Worm (Caenorhabditis elegans) whole organism, L1 larva: ENCODE measurements around the gene sre-24.
A peak's percentile ranks its signal among the peaks of the same experiment; 100 is the strongest.

Experiments
- C16A3.4 ChIP-seq: fragments of 150-350 bp; optimal IDR thresholded peaks from 2 replicates; lab custom pipeline; 2014; ENCODE audit warnings: missing biosample characterization, missing genetic modification characterization
- aha-1 ChIP-seq: fragments of 150-350 bp; optimal IDR thresholded peaks from 2 replicates; lab custom pipeline; 2014; ENCODE audit warnings: missing biosample characterization, missing genetic modification characterization
- ama-1 ChIP-seq: fragments of 150-350 bp; optimal IDR thresholded peaks from 2 replicates; lab custom pipeline; 2014
- blmp-1 ChIP-seq: fragments of 150-350 bp; optimal IDR thresholded peaks from 2 replicates; lab custom pipeline; 2014; ENCODE audit warnings: missing biosample characterization, missing genetic modification characterization
- ceh-8 ChIP-seq: fragments of 200-800 bp; sonication (Bioruptor generic); optimal IDR thresholded peaks from 2 replicates; lab custom pipeline; 2018; ENCODE audit warnings: mild to moderate bottlenecking, missing genetic modification characterization, moderate library complexity, missing compliant biosample characterization
- ceh-90 ChIP-seq: sonication (generic microtip); optimal IDR thresholded peaks from 2 replicates; lab custom pipeline; 2016; ENCODE audit warnings: missing genetic modification characterization, missing compliant biosample characterization
- ces-1 ChIP-seq: fragments of 150-350 bp; optimal IDR thresholded peaks from 2 replicates; lab custom pipeline; 2014; ENCODE audit warnings: missing biosample characterization, missing genetic modification reagents, missing genetic modification characterization
- dpl-1 ChIP-seq, 3 experiments: fragments of 150-350 bp in 2 of 3; sonication (generic microtip) in 1 of 3; optimal IDR thresholded peaks; 2 replicates each; lab custom pipeline; 2014 to 2017; ENCODE audit warnings: missing biosample characterization in 3 of 3, missing genetic modification characterization in 3 of 3, missing genetic modification reagents in 3 of 3
- efl-3 ChIP-seq: fragments of 200-800 bp; sonication (Bioruptor generic); optimal IDR thresholded peaks from 2 replicates; lab custom pipeline; 2018; ENCODE audit warnings: mild to moderate bottlenecking, missing genetic modification characterization, missing compliant biosample characterization
- egl-27 ChIP-seq, 2 experiments: fragments of 150-350 bp in 1 of 2; sonication (generic microtip); optimal IDR thresholded peaks; 3 replicates each; lab custom pipeline; 2017 to 2018; ENCODE audit warnings: missing biosample characterization in 2 of 2, missing genetic modification characterization in 2 of 2, missing genetic modification reagents in 2 of 2
- elt-3 ChIP-seq, 6 experiments: fragments of 150-350 bp in 1 of 6; sonication (generic microtip); optimal IDR thresholded peaks; 2 replicates each; lab custom pipeline; 2017 to 2018; ENCODE audit warnings: missing biosample characterization in 6 of 6, missing genetic modification characterization in 6 of 6, inconsistent platforms in 1 of 6
- fkh-8 ChIP-seq: sonication (generic microtip); optimal IDR thresholded peaks from 2 replicates; lab custom pipeline; 2016; ENCODE audit warnings: mild to moderate bottlenecking, missing genetic modification characterization, missing compliant biosample characterization
- fos-1 ChIP-seq: fragments of 150-350 bp; optimal IDR thresholded peaks from 2 replicates; lab custom pipeline; 2014; ENCODE audit warnings: missing biosample characterization, missing genetic modification characterization
- hlh-17 ChIP-seq: fragments of 200-800 bp; sonication (Bioruptor generic); optimal IDR thresholded peaks from 2 replicates; lab custom pipeline; 2018; ENCODE audit warnings: missing genetic modification characterization, mild to moderate bottlenecking, missing compliant biosample characterization, moderate library complexity, borderline replicate concordance
- hlh-4 ChIP-seq: sonication (generic microtip); optimal IDR thresholded peaks from 2 replicates; lab custom pipeline; 2016; ENCODE audit warnings: mild to moderate bottlenecking, missing genetic modification characterization, missing compliant biosample characterization
- irx-1 ChIP-seq: sonication (generic microtip); optimal IDR thresholded peaks from 2 replicates; lab custom pipeline; 2016; ENCODE audit warnings: missing genetic modification characterization, missing compliant biosample characterization
- lin-13 ChIP-seq: fragments of 150-350 bp; optimal IDR thresholded peaks from 2 replicates; lab custom pipeline; 2014; ENCODE audit warnings: missing biosample characterization, missing genetic modification reagents, missing genetic modification characterization
- lin-14 ChIP-seq: fragments of 200-800 bp; sonication (Bioruptor generic); optimal IDR thresholded peaks from 2 replicates; lab custom pipeline; 2018; ENCODE audit warnings: mild to moderate bottlenecking, missing genetic modification characterization, moderate library complexity, missing compliant biosample characterization
- lin-35 ChIP-seq, 2 experiments: fragments of 150-350 bp; optimal IDR thresholded peaks; 2 replicates each; lab custom pipeline; 2014; ENCODE audit warnings: missing biosample characterization in 2 of 2, missing genetic modification characterization in 2 of 2, missing genetic modification reagents in 2 of 2
- lsy-2 ChIP-seq, 2 experiments: fragments of 150-350 bp; optimal IDR thresholded peaks; 2 replicates each; lab custom pipeline; 2014; ENCODE audit warnings: missing biosample characterization in 2 of 2, missing genetic modification characterization in 2 of 2
- nhr-12 ChIP-seq: sonication (generic microtip); optimal IDR thresholded peaks from 2 replicates; lab custom pipeline; 2017; ENCODE audit warnings: missing biosample characterization, missing genetic modification characterization
- nhr-19 ChIP-seq: fragments of 200-800 bp; sonication (Bioruptor generic); conservative IDR thresholded peaks from 2 replicates; pipeline ENCODE4 v1.3.6; 2022; ENCODE audit warnings: missing genetic modification characterization, missing compliant biosample characterization
- nhr-47 ChIP-seq: sonication (generic microtip); optimal IDR thresholded peaks from 2 replicates; lab custom pipeline; 2016; ENCODE audit warnings: mild to moderate bottlenecking, missing genetic modification characterization, moderate library complexity, missing compliant biosample characterization
- nhr-77 ChIP-seq: fragments of 150-350 bp; optimal IDR thresholded peaks from 2 replicates; lab custom pipeline; 2014; ENCODE audit warnings: missing biosample characterization, missing genetic modification characterization
- nhr-85 ChIP-seq: sonication (generic microtip); peaks from one replicate; lab custom pipeline; 2016; ENCODE audit warnings: missing genetic modification characterization, inconsistent platforms, missing compliant biosample characterization
- pax-3 ChIP-seq: fragments of 200-800 bp; sonication (Bioruptor generic); optimal IDR thresholded peaks from 2 replicates; lab custom pipeline; 2018; ENCODE audit warnings: mild to moderate bottlenecking, missing genetic modification characterization, moderate library complexity, missing compliant biosample characterization
- skn-1 ChIP-seq: fragments of 150-350 bp; optimal IDR thresholded peaks from 2 replicates; lab custom pipeline; 2014; ENCODE audit warnings: missing biosample characterization, missing genetic modification characterization
- sptf-1 ChIP-seq: fragments of 150-350 bp; optimal IDR thresholded peaks from 2 replicates; lab custom pipeline; 2014; ENCODE audit warnings: missing biosample characterization, missing genetic modification characterization
- tbx-2 ChIP-seq: sonication (generic microtip); optimal IDR thresholded peaks from 2 replicates; lab custom pipeline; 2016; ENCODE audit warnings: missing genetic modification characterization, missing compliant biosample characterization
- tlp-1 ChIP-seq: fragments of 150-350 bp; optimal IDR thresholded peaks from 2 replicates; lab custom pipeline; 2014; ENCODE audit warnings: missing biosample characterization, missing genetic modification characterization
- unc-62 ChIP-seq: fragments of 150-350 bp; optimal IDR thresholded peaks from 2 replicates; lab custom pipeline; 2014; ENCODE audit warnings: missing biosample characterization, missing genetic modification reagents, missing genetic modification characterization
- zag-1 ChIP-seq: fragments of 150-350 bp; optimal IDR thresholded peaks from 2 replicates; lab custom pipeline; 2014; ENCODE audit warnings: missing biosample characterization, missing genetic modification characterization

Gene sre-24

DNA sequence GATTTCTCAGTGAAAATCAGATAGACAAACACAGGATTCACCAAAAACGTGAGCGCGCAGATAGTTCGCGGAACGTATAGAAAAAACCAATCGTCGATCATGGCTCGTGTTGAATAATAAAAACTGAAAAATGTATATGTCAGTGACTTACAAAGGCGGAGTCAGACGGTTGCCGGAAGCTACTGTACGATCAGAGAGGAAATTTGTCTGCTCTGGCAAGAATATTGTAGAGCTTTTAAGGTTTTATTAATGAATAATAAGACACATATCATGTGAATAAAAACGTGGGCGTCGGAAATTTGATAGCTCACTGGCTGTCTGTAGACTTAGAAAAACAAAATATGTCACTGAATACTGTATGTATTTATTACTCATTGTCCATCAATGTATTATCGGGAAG lies 29.0 kb upstream of the sre-24 start, which contains the start of gene srj-57:
TSS of gene srj-57 (minus strand) at position 101 of the 400 bp plus-strand sequence.
- no peak for TF ChIP-seq efl-3
- TF ChIP-seq blmp-1 (tag; lab: Kevin White, UChicago): no peak
- no peak for TF ChIP-seq pax-3 (tag; lab: Kevin White, UChicago)
- TF ChIP-seq nhr-85 (tag; lab: Kevin White, UChicago): no peak
- no peak for TF ChIP-seq ama-1 (lab: Kevin White, UChicago)
- TF ChIP-seq lsy-2 (tag; optimal IDR thresholded peaks at IDR 0.05; lab: Kevin White, UChicago): no peak
- TF ChIP-seq fos-1 (tag; lab: Kevin White, UChicago): no peak
- TF ChIP-seq nhr-12 (tag; lab: Kevin White, UChicago): no peak
- no peak for TF ChIP-seq hlh-17 (GFP tag; lab: Kevin White, UChicago)
- no peak for TF ChIP-seq tlp-1
- no peak for TF ChIP-seq tbx-2
- no peak for TF ChIP-seq elt-3 (tag; optimal IDR thresholded peaks at IDR 0.05; lab: Kevin White, UChicago)
- no peak for TF ChIP-seq irx-1 (tag; lab: Kevin White, UChicago)
- TF ChIP-seq nhr-77 (tag; lab: Kevin White, UChicago): no peak

DNA sequence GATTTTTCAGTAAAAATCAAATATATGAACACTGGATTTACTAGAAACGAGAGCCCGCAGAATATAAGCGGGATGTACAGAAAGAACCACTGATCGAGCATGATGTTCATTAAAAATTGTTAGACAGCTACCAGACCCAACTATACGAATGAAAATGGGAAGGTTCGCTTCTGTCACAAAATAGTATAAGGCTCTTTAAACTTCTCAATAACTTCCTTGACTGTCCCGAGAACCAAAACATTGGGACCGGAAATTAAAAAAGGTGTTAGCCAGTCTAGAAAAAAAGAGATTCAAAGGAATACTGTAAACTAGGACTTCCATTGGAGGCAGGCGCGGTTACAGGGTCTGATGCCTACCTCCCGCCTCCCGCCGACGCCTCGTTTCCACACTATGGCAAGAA lies 26.7 kb upstream of the sre-24 start, which contains the start of gene srj-55:
TSS of gene srj-55 (minus strand) at position 101 of the 400 bp plus-strand sequence.
- no peak for TF ChIP-seq dpl-1 (GFP tag; optimal IDR thresholded peaks at IDR 0.05; lab: Kevin White, UChicago)
- TF ChIP-seq nhr-47 (tag; lab: Kevin White, UChicago): no peak
- TF ChIP-seq lsy-2 (tag; optimal IDR thresholded peaks at IDR 0.05; lab: Kevin White, UChicago): no peak
- TF ChIP-seq unc-62 (GFP tag; lab: Kevin White, UChicago): no peak

DNA sequence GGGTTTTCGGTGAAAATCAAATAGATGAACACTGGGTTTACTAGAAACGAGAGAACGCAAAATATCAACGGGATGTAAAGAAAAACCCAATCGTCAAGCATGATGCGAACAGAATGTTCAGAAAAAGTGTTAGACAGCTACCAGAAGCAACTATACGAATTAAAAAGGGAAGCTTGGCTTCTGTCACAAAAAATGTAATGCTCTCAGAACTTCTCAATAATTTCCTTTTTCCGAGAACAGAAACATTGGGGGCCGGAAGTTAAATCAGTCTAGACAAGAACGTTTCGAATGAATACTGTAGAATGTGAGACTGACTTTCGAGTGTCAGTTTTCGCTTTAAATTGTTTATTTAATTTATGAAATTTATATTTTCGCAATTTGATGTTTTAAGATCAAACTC lies 24.8 kb upstream of the sre-24 start, which contains the start of gene srj-54:
TSS of gene srj-54 (minus strand) at position 101 of the 400 bp plus-strand sequence.
- TF ChIP-seq lin-14: no peak
- no peak for TF ChIP-seq elt-3 (tag; optimal IDR thresholded peaks at IDR 0.05; lab: Kevin White, UChicago)
- TF ChIP-seq ces-1 (GFP tag; lab: Kevin White, UChicago): no peak
- TF ChIP-seq nhr-12 (tag; lab: Kevin White, UChicago): no peak
- no peak for TF ChIP-seq sptf-1 (tag; lab: Kevin White, UChicago)
- no peak for TF ChIP-seq pax-3 (tag; lab: Kevin White, UChicago)
- TF ChIP-seq lin-13 (GFP tag; lab: Kevin White, UChicago): no peak

DNA sequence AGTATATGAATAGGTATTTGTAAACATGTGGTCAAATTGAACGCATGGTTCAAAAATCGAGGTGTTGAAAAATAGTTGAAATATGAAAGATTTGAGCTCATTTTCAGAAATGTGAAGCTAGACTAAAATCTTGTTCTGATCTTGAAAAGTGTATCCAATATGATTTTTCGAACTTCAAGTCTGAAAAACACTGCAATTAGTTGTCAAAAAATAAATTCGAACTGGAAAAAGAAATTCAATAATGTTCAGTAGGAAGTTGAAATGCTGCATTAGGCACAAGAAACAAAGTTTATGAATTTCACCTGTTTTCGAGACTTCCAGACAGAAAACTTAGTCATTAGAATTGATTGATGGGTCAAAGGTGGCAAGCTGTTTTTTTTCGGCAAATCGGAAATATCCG lies 23.0 kb upstream of the sre-24 start, which contains the start of gene srh-270:
TSS of gene srh-270 (minus strand) at position 101 of the 400 bp plus-strand sequence.
- TF ChIP-seq nhr-19: no peak
- TF ChIP-seq hlh-4: no peak
- TF ChIP-seq egl-27 (tag; optimal IDR thresholded peaks at IDR 0.05; lab: Kevin White, UChicago): no peak
- TF ChIP-seq zag-1 (tag; lab: Kevin White, UChicago): no peak
- no peak for TF ChIP-seq irx-1 (tag; lab: Kevin White, UChicago)
- no peak for TF ChIP-seq lin-35 (GFP tag; optimal IDR thresholded peaks at IDR 0.05; lab: Kevin White, UChicago)
- TF ChIP-seq ceh-8 (GFP tag; lab: Kevin White, UChicago): no peak
- no peak for TF ChIP-seq aha-1

DNA sequence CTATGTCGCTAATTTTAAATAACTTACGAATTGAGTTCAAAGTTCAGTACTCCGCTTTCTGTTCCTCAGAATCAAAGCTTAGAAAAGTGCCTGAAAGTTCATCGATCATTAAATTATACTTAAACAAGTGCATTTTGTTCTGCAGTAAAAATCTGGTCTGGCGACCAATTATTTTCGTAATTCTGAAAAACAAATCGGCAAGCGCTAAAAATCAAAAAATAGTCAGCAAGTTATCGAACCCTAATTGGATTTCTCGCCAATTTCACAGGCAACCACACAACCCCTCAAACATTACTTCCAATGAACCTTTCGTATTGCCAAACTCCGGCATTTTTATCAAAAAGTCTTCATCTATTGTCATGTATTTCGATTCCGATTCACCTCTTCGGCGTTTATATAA lies 21.5 kb upstream of the sre-24 start, which contains the start of gene srh-272:
TSS of gene srh-272 (plus strand) at position 301 of the 400 bp plus-strand sequence.
- TF ChIP-seq C16A3.4 (tag; lab: Kevin White, UChicago) (no peak), nhr-12 (tag; lab: Kevin White, UChicago) (no peak), ceh-90 (tag; lab: Kevin White, UChicago) (no peak), skn-1 (no peak)

DNA sequence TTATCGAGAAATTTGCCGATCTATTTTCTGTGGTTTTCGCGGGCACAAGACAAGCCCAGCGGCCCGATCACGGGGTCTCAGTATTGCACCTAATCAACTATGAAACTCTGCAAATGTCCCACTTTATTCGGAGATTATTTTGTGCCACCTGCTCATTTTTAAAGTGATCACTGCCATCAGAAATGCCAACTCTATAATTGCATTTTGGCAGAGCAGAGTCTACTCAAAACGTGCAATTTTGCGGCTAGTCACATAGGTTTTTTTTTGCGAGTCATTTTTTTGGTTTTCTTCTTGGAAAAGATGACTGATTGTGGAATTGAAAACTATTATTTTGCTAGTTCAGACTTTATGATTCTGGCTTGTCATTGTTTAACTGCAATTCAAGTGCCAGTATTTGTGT lies 19.6 kb upstream of the sre-24 start, which contains the start of gene srh-240:
TSS of gene srh-240 (plus strand) at position 301 of the 400 bp plus-strand sequence.
- peak; percentile 58 for TF ChIP-seq fkh-8
- TF ChIP-seq lin-14: no peak
- no peak for TF ChIP-seq nhr-47 (tag; lab: Kevin White, UChicago)
